Fruit fly (Drosophila melanogaster) whole organism, prepupa: Measurements from ENCODE around the gene CG44004.

ENCODE experiments used
- Blimp-1 ChIP-seq: fragments of 200-800 bp; sonication (Bioruptor generic); optimal IDR thresholded peaks from 3 replicates; lab custom pipeline; 2017; ENCODE audit warnings: missing biosample characterization, missing genetic modification characterization, mild to moderate bottlenecking, moderate library complexity, missing genetic modification reagents
- CG11762 ChIP-seq: fragments of 200-800 bp; sonication (Bioruptor generic); optimal IDR thresholded peaks from 3 replicates; lab custom pipeline; 2016; ENCODE audit warnings: missing biosample characterization, missing genetic modification characterization; ENCODE audit not compliant: insufficient read depth
- CG11902 ChIP-seq: fragments of 200-800 bp; sonication (Bioruptor generic); optimal IDR thresholded peaks from 3 replicates; lab custom pipeline; 2016; ENCODE audit warnings: missing biosample characterization, missing genetic modification characterization
- CG3032 ChIP-seq: fragments of 200-800 bp; optimal IDR thresholded peaks from 2 replicates; lab custom pipeline; 2019; ENCODE audit warnings: missing biosample characterization, mild to moderate bottlenecking, missing genetic modification characterization, moderate library complexity
- CG32006 ChIP-seq: fragments of 200-800 bp; sonication (Bioruptor generic); optimal IDR thresholded peaks from 3 replicates; lab custom pipeline; 2017; ENCODE audit warnings: missing biosample characterization, mild to moderate bottlenecking, missing genetic modification characterization
- CG6163 ChIP-seq: fragments of 200-800 bp; sonication (Bioruptor generic); IDR thresholded peaks from 3 replicates; pipeline ENCODE4 v1.3.6; 2022; ENCODE audit warnings: missing biosample characterization, missing genetic modification characterization
- CG6276 ChIP-seq: fragments of 200-800 bp; sonication (Bioruptor generic); optimal IDR thresholded peaks from 2 replicates; lab custom pipeline; 2017; ENCODE audit warnings: missing biosample characterization, mild to moderate bottlenecking, missing genetic modification characterization
- CG6808 ChIP-seq: fragments of 200-800 bp; sonication (Bioruptor generic); optimal IDR thresholded peaks from 3 replicates; lab custom pipeline; 2017; ENCODE audit warnings: missing biosample characterization, missing genetic modification characterization, mild to moderate bottlenecking, moderate library complexity, missing genetic modification reagents
- CG9139 ChIP-seq: fragments of 200-800 bp; sonication (Bioruptor generic); optimal IDR thresholded peaks from 3 replicates; lab custom pipeline; 2017; ENCODE audit warnings: missing biosample characterization, mild to moderate bottlenecking, missing genetic modification characterization
- Eip75B ChIP-seq: fragments of 200-800 bp; sonication (Bioruptor generic); optimal IDR thresholded peaks from 3 replicates; lab custom pipeline; 2016; ENCODE audit warnings: missing biosample characterization, missing genetic modification characterization
- Eip78C ChIP-seq: fragments of 200-800 bp; sonication (Bioruptor generic); peaks from one replicate; lab custom pipeline; 2016; ENCODE audit warnings: missing biosample characterization, missing genetic modification characterization
- Ets21C ChIP-seq: fragments of 200-800 bp; sonication (Bioruptor generic); optimal IDR thresholded peaks from 3 replicates; lab custom pipeline; 2016; ENCODE audit warnings: missing biosample characterization, missing genetic modification characterization
- Hr38 ChIP-seq: sonication (Bioruptor generic); optimal IDR thresholded peaks from 2 replicates; lab custom pipeline; 2016; ENCODE audit warnings: missing biosample characterization, missing genetic modification characterization
- Hr39 ChIP-seq: fragments of 200-800 bp; sonication (Bioruptor generic); optimal IDR thresholded peaks from 2 replicates; lab custom pipeline; 2016; ENCODE audit warnings: missing biosample characterization, missing genetic modification characterization
- dsx ChIP-seq: fragments of 200-800 bp; optimal IDR thresholded peaks from 3 replicates; lab custom pipeline; 2019; ENCODE audit warnings: missing biosample characterization, mild to moderate bottlenecking, missing genetic modification characterization, moderate library complexity; ENCODE audit not compliant: poor library complexity, severe bottlenecking
- fkh ChIP-seq: fragments of 200-800 bp; sonication (Bioruptor generic); optimal IDR thresholded peaks from 3 replicates; lab custom pipeline; 2017; ENCODE audit warnings: missing biosample characterization, mild to moderate bottlenecking, missing genetic modification characterization, moderate library complexity
- net ChIP-seq: fragments of 200-800 bp; sonication (Bioruptor generic); optimal IDR thresholded peaks from 3 replicates; lab custom pipeline; 2016; ENCODE audit warnings: missing biosample characterization, missing genetic modification characterization
- spab ChIP-seq: fragments of 200-800 bp; sonication (Bioruptor generic); optimal IDR thresholded peaks from 2 replicates; lab custom pipeline; 2017; ENCODE audit warnings: missing biosample characterization, mild to moderate bottlenecking, missing genetic modification characterization, missing genetic modification reagents
- svp ChIP-seq: fragments of 200-800 bp; sonication (Bioruptor generic); peaks from one replicate; lab custom pipeline; 2016; ENCODE audit warnings: missing biosample characterization, missing genetic modification characterization
- topi ChIP-seq: fragments of 200-800 bp; sonication (Bioruptor generic); optimal IDR thresholded peaks from 3 replicates; lab custom pipeline; 2016; ENCODE audit warnings: missing biosample characterization, missing genetic modification characterization
- vri ChIP-seq: fragments of 200-800 bp; sonication (Bioruptor generic); optimal IDR thresholded peaks from 3 replicates; lab custom pipeline; 2016; ENCODE audit warnings: missing biosample characterization, mild to moderate bottlenecking, missing genetic modification characterization

Gene CG44004

dm6 chr3L:18024589-18024988, 49.1 kb downstream of the CG44004 start:
- TF ChIP-seq vri (GFP tag; lab: Kevin White, UChicago) (peak; percentile 52), Eip75B (GFP tag; lab: Kevin White, UChicago) (no peak)

- TF ChIP-seq CG3032 (tag; lab: Kevin White, UChicago) = no peak
- TF ChIP-seq CG11902 = no peak
- peak; percentile 4 for TF ChIP-seq vri (GFP tag; lab: Kevin White, UChicago)
- peak; percentile 7 for TF ChIP-seq CG32006 (GFP tag; lab: Kevin White, UChicago)
- TF ChIP-seq Eip75B (GFP tag; lab: Kevin White, UChicago) = no peak
Measured at dm6 chr3L:18023622-18024021, 50.0 kb downstream of the CG44004 start.

DNA sequence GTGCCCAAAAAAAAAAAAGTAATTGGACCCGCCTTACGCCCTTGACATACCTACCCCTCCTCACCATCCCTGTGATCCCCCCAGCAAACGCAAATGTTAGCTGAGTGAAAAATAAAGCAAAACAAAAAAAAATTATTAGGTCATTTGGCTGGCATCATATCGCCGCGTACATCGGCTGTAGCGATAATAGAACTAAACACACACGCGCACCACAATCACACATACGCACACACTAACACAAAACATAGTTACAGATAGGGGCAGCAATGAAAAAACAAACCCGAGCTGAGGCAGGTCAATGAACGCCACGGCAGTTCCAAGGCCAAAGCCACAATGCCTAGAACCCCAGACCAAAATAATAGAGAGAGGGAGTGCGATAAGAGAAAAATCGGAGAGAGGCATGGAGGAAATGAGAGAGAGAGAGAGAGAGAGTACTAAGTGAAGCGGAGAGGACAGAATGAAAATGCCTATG, 51.1 kb downstream of the CG44004 start:
- no peak for TF ChIP-seq Eip75B (GFP tag; lab: Kevin White, UChicago)
- TF ChIP-seq Blimp-1 (GFP tag; lab: Kevin White, UChicago) = no peak
- peak; percentile 87 for TF ChIP-seq svp
- no peak for TF ChIP-seq Ets21C (GFP tag; lab: Kevin White, UChicago)
- peak; percentile 55 for TF ChIP-seq Eip78C (GFP tag; lab: Kevin White, UChicago)
- no peak for TF ChIP-seq CG6808 (GFP tag; lab: Kevin White, UChicago)
- no peak for TF ChIP-seq CG6276 (GFP tag; lab: Kevin White, UChicago)
- no peak for TF ChIP-seq CG9139 (GFP tag; lab: Kevin White, UChicago)
- TF ChIP-seq CG6163 = no peak
- TF ChIP-seq CG11762 (GFP tag; lab: Kevin White, UChicago) = no peak
- TF ChIP-seq topi = no peak
- peak; percentile 62 for TF ChIP-seq vri (GFP tag; lab: Kevin White, UChicago)
- peak; percentile 90 for TF ChIP-seq fkh
- TF ChIP-seq net (GFP tag; lab: Kevin White, UChicago) = no peak
- no peak for TF ChIP-seq spab (GFP tag; lab: Kevin White, UChicago)
- TF ChIP-seq Hr39 (GFP tag; lab: Kevin White, UChicago) = no peak
- no peak for TF ChIP-seq dsx
- TF ChIP-seq Hr38 (GFP tag; lab: Kevin White, UChicago) = no peak
